Worm (Caenorhabditis elegans): ENCODE measurements around the gene T07C4.12.

- TF ChIP-seq snpc-4 (tag; optimal IDR thresholded peaks at IDR 0.05) (no peak), egl-27 (tag; optimal IDR thresholded peaks at IDR 0.05) (no peak)
Observed at ce11 chrIII:10318755-10319154, 13.7 kb downstream of the T07C4.12 start, which contains the start of gene unc-69.

All from whole organism, L2 larva.